Worm (Caenorhabditis elegans) whole organism, early embryonic: Measurements from ENCODE around the gene cpr-1.

ENCODE experiments used
- B0310.2 ChIP-seq: sonication (generic microtip); optimal IDR thresholded peaks from 2 replicates; lab custom pipeline; 2016; ENCODE audit warnings: mild to moderate bottlenecking, missing genetic modification characterization, missing compliant biosample characterization
- F13C5.2 ChIP-seq: sonication (generic microtip); optimal IDR thresholded peaks from 2 replicates; lab custom pipeline; 2017; ENCODE audit warnings: mild to moderate bottlenecking, missing genetic modification characterization, inconsistent platforms, missing compliant biosample characterization
- aly-1 ChIP-seq: sonication (generic microtip); optimal IDR thresholded peaks from 2 replicates; lab custom pipeline; 2016; ENCODE audit warnings: missing genetic modification characterization, missing compliant biosample characterization
- ama-1 ChIP-seq: fragments of 150-350 bp; optimal IDR thresholded peaks from 2 replicates; lab custom pipeline; 2014
- ceh-13 ChIP-seq: fragments of 200-800 bp; sonication (Bioruptor generic); optimal IDR thresholded peaks from 2 replicates; lab custom pipeline; 2018; ENCODE audit warnings: mild to moderate bottlenecking, missing genetic modification characterization, missing compliant biosample characterization
- ceh-36 ChIP-seq: sonication (generic microtip); optimal IDR thresholded peaks from 2 replicates; lab custom pipeline; 2016; ENCODE audit warnings: missing genetic modification characterization, inconsistent platforms, missing compliant biosample characterization
- ets-7 ChIP-seq: sonication (generic microtip); optimal IDR thresholded peaks from 2 replicates; lab custom pipeline; 2016; ENCODE audit warnings: missing genotype, missing genetic modification characterization, missing compliant biosample characterization
- flt-1 ChIP-seq: fragments of 200-800 bp; sonication (Bioruptor generic); IDR thresholded peaks from 2 replicates; pipeline ENCODE4 v1.3.6; 2022; ENCODE audit warnings: missing genetic modification characterization, missing compliant biosample characterization
- hmbx-1 ChIP-seq: sonication (generic microtip); optimal IDR thresholded peaks from 2 replicates; lab custom pipeline; 2016; ENCODE audit warnings: mild to moderate bottlenecking, missing genetic modification characterization, missing compliant biosample characterization
- hmg-4 ChIP-seq: fragments of 200-800 bp; sonication (Bioruptor generic); optimal IDR thresholded peaks from 2 replicates; lab custom pipeline; 2018; ENCODE audit warnings: mild to moderate bottlenecking, missing genetic modification characterization, missing compliant biosample characterization
- hnd-1 ChIP-seq: sonication (generic microtip); optimal IDR thresholded peaks from 2 replicates; lab custom pipeline; 2016; ENCODE audit warnings: missing genetic modification characterization, missing compliant biosample characterization
- pes-1 ChIP-seq: fragments of 200-800 bp; sonication (Bioruptor generic); IDR thresholded peaks from 2 replicates; pipeline ENCODE4 v1.3.6; 2022; ENCODE audit warnings: missing genetic modification reagents, missing genetic modification characterization, missing compliant biosample characterization
- scrt-1 ChIP-seq: fragments of 200-800 bp; sonication (Bioruptor generic); IDR thresholded peaks from 2 replicates; pipeline ENCODE4 v1.3.6; 2022; ENCODE audit warnings: missing genetic modification characterization, missing compliant biosample characterization
- sea-1 ChIP-seq: fragments of 200-800 bp; sonication (Bioruptor generic); conservative IDR thresholded peaks from 2 replicates; pipeline ENCODE4 v1.3.6; 2022; ENCODE audit warnings: missing genetic modification characterization, missing compliant biosample characterization
- tbx-11 ChIP-seq: fragments of 200-800 bp; sonication (Bioruptor generic); IDR thresholded peaks from 2 replicates; pipeline ENCODE4 v1.3.6; 2022; ENCODE audit warnings: missing genetic modification characterization, missing compliant biosample characterization
- tbx-37 ChIP-seq: fragments of 200-800 bp; sonication (Bioruptor generic); conservative IDR thresholded peaks from 2 replicates; pipeline ENCODE4 v1.3.6; 2022; ENCODE audit warnings: missing genetic modification reagents, missing genetic modification characterization, missing compliant biosample characterization
- tra-4 ChIP-seq: sonication (generic microtip); optimal IDR thresholded peaks from 2 replicates; lab custom pipeline; 2017; ENCODE audit warnings: missing genetic modification characterization, missing compliant biosample characterization

Gene cpr-1

DNA sequence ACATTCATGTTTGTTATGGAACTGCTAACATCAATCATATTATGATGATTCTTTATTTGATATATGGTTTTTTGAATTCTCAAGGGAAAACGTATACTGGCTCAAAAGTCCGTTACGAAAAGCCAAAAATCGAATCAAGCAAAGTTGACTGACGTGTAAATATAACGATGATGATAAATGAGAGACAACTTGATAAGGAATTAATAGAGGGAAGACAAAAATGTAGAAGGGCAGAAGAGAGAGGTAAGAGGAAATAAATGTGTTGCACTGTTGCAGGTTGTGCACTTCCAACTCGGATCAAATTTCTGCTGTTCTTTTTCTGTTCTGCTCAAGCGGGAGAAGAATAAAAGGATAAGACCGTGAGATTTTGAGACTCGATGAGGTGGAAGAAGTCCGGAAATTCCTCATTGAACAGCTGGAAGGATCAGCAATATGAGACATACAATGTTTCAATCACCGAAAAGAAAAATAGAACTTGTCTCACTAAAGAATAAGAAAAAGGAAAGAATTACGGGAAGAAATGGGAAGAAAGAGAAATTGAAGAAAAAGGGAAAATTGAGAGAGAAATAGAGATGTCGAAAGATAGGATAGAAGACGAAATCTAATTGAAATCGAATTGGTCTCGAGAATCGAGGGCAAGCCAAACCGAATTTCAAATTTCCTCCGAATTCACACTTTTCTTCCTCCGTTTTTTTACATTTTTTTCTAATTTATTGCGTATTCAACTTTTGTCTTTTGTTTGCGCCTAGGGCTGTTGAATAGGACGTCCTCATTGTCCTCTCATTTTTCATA is 10.9 kb downstream of the cpr-1 start:
- no peak for TF ChIP-seq hmbx-1 (tag; lab: Kevin White, UChicago)
- TF ChIP-seq ets-7 (tag; lab: Kevin White, UChicago), result no peak
- no peak for TF ChIP-seq flt-1 (GFP tag; lab: Robert Waterston, UW)
- no peak for TF ChIP-seq F13C5.2 (tag; lab: Kevin White, UChicago)
- TF ChIP-seq aly-1 (tag; lab: Kevin White, UChicago), result no peak
- no peak for TF ChIP-seq scrt-1 (GFP tag; lab: Robert Waterston, UW)
- no peak for TF ChIP-seq tbx-37
- no peak for TF ChIP-seq ceh-36
- TF ChIP-seq pes-1 (GFP tag; lab: Robert Waterston, UW), result no peak
- no peak for TF ChIP-seq tra-4 (tag; lab: Kevin White, UChicago)

DNA sequence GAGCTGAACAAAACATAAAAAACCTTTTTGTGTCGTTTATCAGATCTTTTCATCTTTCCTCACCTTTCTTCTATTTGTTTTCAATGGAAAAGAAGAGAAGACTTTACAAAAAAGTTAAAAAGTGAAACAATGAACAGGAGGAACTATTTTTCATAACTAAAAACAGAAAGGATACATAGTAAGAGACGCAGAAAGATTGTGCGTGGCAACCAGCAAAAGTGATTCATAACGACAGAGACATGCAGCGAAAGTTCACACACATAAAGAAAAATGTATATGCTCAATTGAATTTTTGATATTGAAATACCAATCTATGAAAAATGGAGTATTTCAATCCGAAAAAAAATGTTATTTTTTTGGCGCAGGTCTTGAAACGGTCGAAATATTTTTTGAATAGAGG is 14.5 kb downstream of the cpr-1 start:
- no peak for TF ChIP-seq aly-1 (tag; lab: Kevin White, UChicago)
- no peak for TF ChIP-seq tbx-37
- no peak for TF ChIP-seq pes-1 (GFP tag; lab: Robert Waterston, UW)
- no peak for TF ChIP-seq ceh-13 (GFP tag; lab: Kevin White, UChicago)
- no peak for TF ChIP-seq F13C5.2 (tag; lab: Kevin White, UChicago)

DNA sequence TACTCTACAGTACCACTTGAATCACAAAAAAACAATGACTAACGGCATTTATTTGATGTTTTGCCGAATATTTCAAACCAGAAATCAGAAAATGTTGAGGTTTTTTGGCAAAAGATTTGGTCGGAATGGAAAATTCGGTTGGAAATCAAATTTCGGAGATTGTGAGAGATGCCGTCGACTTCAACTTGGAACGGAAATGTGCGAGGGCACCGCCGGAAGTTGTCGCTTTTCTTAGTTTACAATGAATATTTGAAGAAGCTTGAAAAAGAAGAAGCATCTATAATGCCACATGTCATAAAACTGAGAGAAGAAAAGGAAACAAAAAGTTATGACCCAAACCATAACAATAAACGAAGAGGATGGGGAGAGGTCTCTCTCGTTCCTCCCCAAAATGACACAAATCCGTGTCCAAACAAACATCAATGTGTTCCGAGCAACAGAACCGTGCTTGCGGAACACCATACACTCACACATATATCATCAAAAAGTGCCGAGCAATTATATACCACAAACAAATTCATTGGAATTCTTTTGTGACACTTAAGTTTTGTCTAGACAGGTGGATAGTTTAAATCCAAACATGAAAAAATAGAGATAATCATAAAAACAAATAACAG is 15.3 kb downstream of the cpr-1 start:
- TF ChIP-seq ets-7 (tag; lab: Kevin White, UChicago) (no peak), flt-1 (GFP tag; lab: Robert Waterston, UW) (no peak), hnd-1 (no peak), hmbx-1 (tag; lab: Kevin White, UChicago) (no peak), sea-1 (GFP tag; lab: Robert Waterston, UW) (no peak), ceh-36 (no peak), tbx-11 (GFP tag; lab: Robert Waterston, UW) (no peak), hmg-4 (GFP tag; lab: Kevin White, UChicago) (no peak), ama-1 (lab: Kevin White, UChicago) (no peak), tbx-37 (no peak), tra-4 (tag; lab: Kevin White, UChicago) (no peak), pes-1 (GFP tag; lab: Robert Waterston, UW) (no peak), scrt-1 (GFP tag; lab: Robert Waterston, UW) (no peak)

DNA sequence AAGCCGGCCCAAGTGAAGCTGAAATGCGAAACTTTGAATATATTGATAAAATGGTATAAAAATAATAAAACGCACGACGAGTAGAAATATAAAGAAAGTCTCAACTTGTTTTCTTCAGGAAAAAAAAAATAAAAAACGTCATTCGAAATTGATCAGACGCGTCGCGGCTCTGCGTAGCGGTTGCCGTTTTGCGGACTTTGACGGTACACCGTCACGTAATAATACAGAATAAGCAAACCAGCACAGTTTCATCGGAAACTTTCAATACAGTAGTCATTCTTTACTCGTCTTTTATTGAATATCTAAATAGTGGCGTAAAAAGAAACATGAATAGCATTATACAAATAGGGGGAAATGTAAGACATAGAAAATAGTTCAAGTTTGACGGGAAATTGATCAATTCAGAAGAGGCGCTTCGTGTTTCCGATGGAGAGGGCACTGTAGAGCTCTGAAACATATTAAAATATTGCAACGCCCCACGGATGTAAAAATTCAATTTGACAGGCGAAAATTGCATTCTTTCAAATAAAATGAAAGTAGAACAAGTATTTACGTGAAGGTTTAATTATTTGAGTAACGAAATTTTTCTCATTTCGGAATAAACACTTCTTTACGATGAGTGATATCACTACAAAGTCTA is 18.5 kb downstream of the cpr-1 start, which contains the start of the genes cyl-1 and C52E4.7:
Gene cyl-1, minus strand, starts transcription at position 18 of the 640 bp plus-strand sequence.
Gene C52E4.7, plus strand, starts transcription at position 590 of the 640 bp plus-strand sequence.
- TF ChIP-seq tbx-11 (GFP tag; lab: Robert Waterston, UW), result no peak
- no peak for TF ChIP-seq tbx-37
- no peak for TF ChIP-seq pes-1 (GFP tag; lab: Robert Waterston, UW)

DNA sequence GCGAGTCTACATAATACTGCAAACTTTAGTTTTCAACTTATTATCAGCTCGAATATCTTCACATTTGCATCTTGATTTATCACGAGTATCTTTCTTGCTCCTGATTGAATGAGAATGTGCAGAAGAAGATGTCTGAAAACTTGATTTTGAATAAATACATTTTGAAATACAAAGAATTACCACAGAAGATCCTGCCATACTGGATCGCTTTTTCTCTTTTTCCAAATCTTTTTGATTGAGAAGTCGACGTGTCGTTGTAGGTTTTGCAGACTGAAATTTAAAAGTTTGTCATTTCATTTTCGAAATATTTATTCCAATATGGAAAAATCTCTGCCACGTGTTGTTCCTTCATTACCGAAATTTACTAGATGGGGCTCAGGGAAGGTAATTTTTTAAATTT is 20.5 kb downstream of the cpr-1 start, which contains the start of gene C52E4.12:
Gene C52E4.12, plus strand, starts transcription at position 301 of the 400 bp plus-strand sequence.
- no peak for TF ChIP-seq flt-1 (GFP tag; lab: Robert Waterston, UW)
- no peak for TF ChIP-seq tbx-37
- TF ChIP-seq sea-1 (GFP tag; lab: Robert Waterston, UW), result no peak
- TF ChIP-seq scrt-1 (GFP tag; lab: Robert Waterston, UW), result no peak
- no peak for TF ChIP-seq ets-7 (tag; lab: Kevin White, UChicago)
- no peak for TF ChIP-seq tbx-11 (GFP tag; lab: Robert Waterston, UW)
- no peak for TF ChIP-seq pes-1 (GFP tag; lab: Robert Waterston, UW)
- TF ChIP-seq hmg-4 (GFP tag; lab: Kevin White, UChicago), result no peak
- TF ChIP-seq B0310.2, result no peak

DNA sequence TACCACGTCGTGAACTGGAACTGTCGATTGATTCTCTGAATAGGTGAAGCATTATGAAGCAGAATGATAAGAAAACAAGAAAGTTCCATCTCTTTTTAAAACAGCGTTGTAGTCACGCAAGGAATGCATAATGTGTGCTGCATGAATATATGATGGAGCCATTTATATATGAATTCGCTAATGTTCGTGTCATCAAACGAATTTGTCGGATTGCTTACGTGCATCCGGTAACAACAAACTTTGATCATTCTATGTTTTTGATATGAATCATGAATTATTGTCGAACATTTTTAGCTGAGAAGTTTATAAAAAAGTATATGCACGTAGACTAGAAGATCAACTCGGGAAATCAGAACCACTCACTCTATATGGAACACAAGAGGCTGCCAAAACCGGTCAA is 22.1 kb downstream of the cpr-1 start:
- TF ChIP-seq tra-4 (tag; lab: Kevin White, UChicago) (no peak), F13C5.2 (tag; lab: Kevin White, UChicago) (no peak), hnd-1 (no peak), tbx-37 (no peak), flt-1 (GFP tag; lab: Robert Waterston, UW) (no peak), hmbx-1 (tag; lab: Kevin White, UChicago) (no peak), tbx-11 (GFP tag; lab: Robert Waterston, UW) (no peak), ama-1 (lab: Kevin White, UChicago) (no peak)

DNA sequence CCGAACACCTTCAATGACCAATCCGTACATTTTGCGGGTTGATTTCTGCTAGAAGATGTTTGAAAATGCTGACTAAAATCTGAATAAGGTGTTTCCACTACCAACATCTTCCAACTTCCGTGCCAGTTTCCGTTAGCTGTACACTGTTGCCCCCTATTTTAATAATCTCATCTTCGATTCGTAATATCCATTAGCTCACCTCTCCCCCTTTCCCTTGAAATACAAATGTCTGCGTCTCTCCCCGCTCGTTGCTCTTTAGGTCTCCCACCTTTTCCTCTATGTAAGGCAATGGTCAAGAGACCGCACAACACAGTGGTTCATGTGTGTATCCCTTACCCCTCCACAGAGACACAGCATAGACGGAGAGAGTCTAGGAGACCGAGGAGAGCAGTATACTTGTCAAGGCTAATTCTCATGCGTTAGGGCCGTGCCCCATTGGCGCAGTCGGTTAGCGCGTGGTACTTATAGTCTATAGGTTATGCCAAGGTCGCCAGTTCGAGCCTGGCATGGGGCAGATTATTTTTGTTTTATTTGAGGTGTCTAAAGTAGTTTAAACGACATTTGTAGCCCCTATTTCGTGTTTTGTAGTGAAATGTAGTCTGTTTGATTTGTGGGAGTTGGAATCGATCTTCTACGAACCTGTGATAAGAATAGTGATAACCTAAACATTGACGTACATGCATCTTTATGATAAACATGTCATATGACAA is 26.6 kb downstream of the cpr-1 start, which contains the start of gene gcy-33:
Gene gcy-33, minus strand, starts transcription at position 51 of the 710 bp plus-strand sequence.
- TF ChIP-seq F13C5.2 (tag; lab: Kevin White, UChicago) (peak; percentile 97), tra-4 (tag; lab: Kevin White, UChicago) (peak; percentile 93), ama-1 (lab: Kevin White, UChicago) (no peak), sea-1 (GFP tag; lab: Robert Waterston, UW) (peak; percentile 93), hnd-1 (peak; percentile 89), pes-1 (GFP tag; lab: Robert Waterston, UW) (peak; percentile 98), ceh-13 (GFP tag; lab: Kevin White, UChicago) (peak; percentile 94), aly-1 (tag; lab: Kevin White, UChicago) (peak; percentile 98), ets-7 (tag; lab: Kevin White, UChicago) (peak; percentile 93), scrt-1 (GFP tag; lab: Robert Waterston, UW) (peak; percentile 98), B0310.2 (peak; percentile 96), tbx-37 (peak; percentile 98), tbx-11 (GFP tag; lab: Robert Waterston, UW) (peak; percentile 98), ceh-36 (peak; percentile 97), hmbx-1 (tag; lab: Kevin White, UChicago) (peak; percentile 89), flt-1 (GFP tag; lab: Robert Waterston, UW) (peak; percentile 98), hmg-4 (GFP tag; lab: Kevin White, UChicago) (peak; percentile 99)
